Worm (Caenorhabditis elegans) whole organism, L4 larva: ENCODE results near the gene tax-6.
A peak's percentile ranks its signal among the peaks of the same experiment; 100 is the strongest.

Experiments used
- F44E2.7 ChIP-seq: fragments of 200-800 bp; sonication (Bioruptor generic); IDR thresholded peaks from 2 replicates; pipeline ENCODE4 v2.1.2; 2022; ENCODE audit warnings: missing genetic modification characterization, missing compliant biosample characterization
- Y75B8A.6 ChIP-seq: fragments of 200-800 bp; sonication (Bioruptor generic); IDR thresholded peaks from 2 replicates; pipeline ENCODE4 v1.3.6; 2022; ENCODE audit warnings: missing genetic modification reagents, missing genetic modification characterization, missing compliant biosample characterization
- aha-1 ChIP-seq: fragments of 150-350 bp; peaks from one replicate; lab custom pipeline; 2014; ENCODE audit warnings: missing biosample characterization, missing genetic modification characterization
- aly-2 ChIP-seq: sonication (generic microtip); optimal IDR thresholded peaks from 2 replicates; lab custom pipeline; 2018; ENCODE audit warnings: missing biosample characterization, missing genetic modification characterization
- arid-1 ChIP-seq: fragments of 200-800 bp; sonication (Bioruptor generic); conservative IDR thresholded peaks from 2 replicates; pipeline ENCODE4 v1.3.6; 2022; ENCODE audit warnings: missing genetic modification reagents, missing genetic modification characterization, missing compliant biosample characterization
- attf-4 ChIP-seq: sonication (generic microtip); optimal IDR thresholded peaks from 3 replicates; lab custom pipeline; 2017; ENCODE audit warnings: missing biosample characterization, missing genetic modification characterization
- ceh-20 ChIP-seq: fragments of 200-800 bp; sonication (Bioruptor generic); IDR thresholded peaks from 2 replicates; pipeline ENCODE4 v1.3.6; 2022; ENCODE audit warnings: missing genetic modification reagents, missing genetic modification characterization, missing compliant biosample characterization
- ceh-28 ChIP-seq: fragments of 150-350 bp; optimal IDR thresholded peaks from 2 replicates; lab custom pipeline; 2014; ENCODE audit warnings: missing biosample characterization, missing genetic modification reagents, missing genetic modification characterization
- ctbp-1 ChIP-seq: fragments of 200-800 bp; sonication (Bioruptor generic); IDR thresholded peaks from 2 replicates; pipeline ENCODE4 v1.3.6; 2022; ENCODE audit warnings: missing genetic modification reagents, missing genetic modification characterization, missing compliant biosample characterization
- daf-12 ChIP-seq: fragments of 150-350 bp; optimal IDR thresholded peaks from 2 replicates; lab custom pipeline; 2014; ENCODE audit warnings: missing biosample characterization, missing genetic modification reagents, missing genetic modification characterization
- daf-16 ChIP-seq, 3 experiments: sonication (generic microtip); optimal IDR thresholded peaks; 2 replicates each; lab custom pipeline; 2016 to 2017; ENCODE audit warnings: missing genetic modification characterization in 3 of 3, missing genetic modification reagents in 3 of 3, mild to moderate bottlenecking in 2 of 3, missing compliant biosample characterization in 2 of 3, missing biosample characterization in 1 of 3, moderate library complexity in 1 of 3
- dmd-6 ChIP-seq: fragments of 200-800 bp; sonication (Bioruptor generic); IDR thresholded peaks from 2 replicates; pipeline ENCODE4 v1.3.6; 2022; ENCODE audit warnings: missing genetic modification reagents, missing genetic modification characterization, missing compliant biosample characterization
- dmd-9 ChIP-seq: fragments of 200-800 bp; sonication (Bioruptor generic); IDR thresholded peaks from 2 replicates; pipeline ENCODE4 v1.3.6; 2022; ENCODE audit warnings: missing genetic modification reagents, missing genetic modification characterization, missing compliant biosample characterization
- dpl-1 ChIP-seq: fragments of 150-350 bp; optimal IDR thresholded peaks from 2 replicates; lab custom pipeline; 2014; ENCODE audit warnings: missing biosample characterization, missing genetic modification reagents, missing genetic modification characterization
- duxl-1 ChIP-seq: sonication (generic microtip); optimal IDR thresholded peaks from 2 replicates; lab custom pipeline; 2016; ENCODE audit warnings: mild to moderate bottlenecking, missing genetic modification characterization, moderate library complexity, missing compliant biosample characterization; ENCODE audit not compliant: poor library complexity
- dve-1 ChIP-seq: sonication (generic microtip); optimal IDR thresholded peaks from 2 replicates; lab custom pipeline; 2017; ENCODE audit warnings: antibody characterized with exemption, mild to moderate bottlenecking, missing genetic modification characterization, missing compliant biosample characterization; ENCODE audit not compliant: insufficient read depth
- egl-27 ChIP-seq: sonication (generic microtip); optimal IDR thresholded peaks from 3 replicates; lab custom pipeline; 2017; ENCODE audit warnings: missing biosample characterization, missing genetic modification reagents, missing genetic modification characterization
- fos-1 ChIP-seq: fragments of 150-350 bp; optimal IDR thresholded peaks from 2 replicates; lab custom pipeline; 2014; ENCODE audit warnings: missing biosample characterization, missing genetic modification characterization
- hlh-11 ChIP-seq: fragments of 200-800 bp; sonication (Bioruptor generic); optimal IDR thresholded peaks from 2 replicates; lab custom pipeline; 2018; ENCODE audit warnings: mild to moderate bottlenecking, missing genetic modification characterization, missing compliant biosample characterization
- lin-15B ChIP-seq: fragments of 150-350 bp; sonication (generic microtip); optimal IDR thresholded peaks from 3 replicates; lab custom pipeline; 2014; ENCODE audit warnings: missing biosample characterization, missing genetic modification characterization
- lin-39 ChIP-seq: fragments of 150-350 bp; optimal IDR thresholded peaks from 2 replicates; lab custom pipeline; 2014; ENCODE audit warnings: missing biosample characterization, missing genetic modification reagents, missing genetic modification characterization
- lir-3 ChIP-seq: sonication (generic microtip); optimal IDR thresholded peaks from 2 replicates; lab custom pipeline; 2016; ENCODE audit warnings: mild to moderate bottlenecking, missing genetic modification characterization, missing compliant biosample characterization
- madf-5 ChIP-seq, 2 experiments: fragments of 200-800 bp; sonication (Bioruptor generic); IDR thresholded peaks; 2 replicates each; pipeline ENCODE4 v1.3.6; 2022; ENCODE audit warnings: missing compliant biosample characterization in 2 of 2, missing genetic modification characterization in 2 of 2
- mdt-29 ChIP-seq: fragments of 200-800 bp; sonication (Bioruptor generic); IDR thresholded peaks from 2 replicates; pipeline ENCODE4 v1.3.6; 2022; ENCODE audit warnings: missing genetic modification reagents, missing genetic modification characterization, missing compliant biosample characterization
- nhr-10 ChIP-seq: fragments of 150-350 bp; optimal IDR thresholded peaks from 2 replicates; lab custom pipeline; 2014; ENCODE audit warnings: missing biosample characterization, missing genetic modification characterization
- nhr-111 ChIP-seq: fragments of 200-800 bp; sonication (Bioruptor generic); optimal IDR thresholded peaks from 2 replicates; lab custom pipeline; 2018; ENCODE audit warnings: mild to moderate bottlenecking, missing genetic modification characterization, missing compliant biosample characterization
- nhr-237 ChIP-seq: sonication (generic microtip); optimal IDR thresholded peaks from 2 replicates; lab custom pipeline; 2017; ENCODE audit warnings: missing biosample characterization, missing genetic modification characterization
- nhr-28 ChIP-seq: fragments of 150-350 bp; optimal IDR thresholded peaks from 2 replicates; lab custom pipeline; 2014; ENCODE audit warnings: missing biosample characterization, missing genetic modification characterization
- nhr-42 ChIP-seq: fragments of 200-800 bp; sonication (Bioruptor generic); IDR thresholded peaks from 2 replicates; pipeline ENCODE4 v1.3.6; 2022; ENCODE audit warnings: missing genetic modification characterization, missing compliant biosample characterization
- nhr-6 ChIP-seq: fragments of 150-350 bp; optimal IDR thresholded peaks from 2 replicates; lab custom pipeline; 2014; ENCODE audit warnings: missing biosample characterization, missing genetic modification characterization
- nhr-76 ChIP-seq: fragments of 150-350 bp; optimal IDR thresholded peaks from 2 replicates; lab custom pipeline; 2014; ENCODE audit warnings: missing biosample characterization, missing genetic modification characterization
- nhr-77 ChIP-seq: fragments of 150-350 bp; optimal IDR thresholded peaks from 2 replicates; lab custom pipeline; 2014; ENCODE audit warnings: missing biosample characterization, missing genetic modification characterization
- pha-4 ChIP-seq, 2 experiments: fragments of 150-350 bp in 1 of 2; fragments of 200-800 bp in 1 of 2; sonication (Bioruptor generic) in 1 of 2; IDR thresholded peaks in 1 of 2; optimal IDR thresholded peaks in 1 of 2; 2 replicates each; pipeline versions ENCODE4 v1.3.6 to Lab custom; 2014 to 2022; ENCODE audit warnings: missing genetic modification characterization in 2 of 2, missing genetic modification reagents in 2 of 2, missing biosample characterization in 1 of 2, missing compliant biosample characterization in 1 of 2
- pqm-1 ChIP-seq: sonication (generic microtip); optimal IDR thresholded peaks from 2 replicates; lab custom pipeline; 2017; ENCODE audit warnings: missing biosample characterization, missing genetic modification characterization
- set-16 ChIP-seq: fragments of 200-800 bp; sonication (Bioruptor generic); IDR thresholded peaks from 2 replicates; pipeline ENCODE4 v1.3.6; 2022; ENCODE audit warnings: missing genetic modification reagents, missing genetic modification characterization, missing compliant biosample characterization
- unc-130 ChIP-seq: sonication (generic microtip); optimal IDR thresholded peaks from 2 replicates; lab custom pipeline; 2016; ENCODE audit warnings: missing genetic modification reagents, missing genetic modification characterization, missing compliant biosample characterization
- unc-62 ChIP-seq, 3 experiments: fragments of 150-350 bp in 1 of 3; sonication (generic microtip); optimal IDR thresholded peaks in 2 of 3; peaks in 1 of 3; 1 replicate in 1 of 3; 2 replicates in 2 of 3; lab custom pipeline; 2014 to 2017; ENCODE audit warnings: missing biosample characterization in 3 of 3, missing genetic modification characterization in 3 of 3, missing genetic modification reagents in 3 of 3, missing genotype in 1 of 3
- vab-7 ChIP-seq: fragments of 200-800 bp; sonication (Bioruptor generic); IDR thresholded peaks from 2 replicates; pipeline ENCODE4 v1.3.6; 2022; ENCODE audit warnings: missing genetic modification reagents, missing genetic modification characterization, missing compliant biosample characterization
- zfp-3 ChIP-seq: fragments of 200-800 bp; sonication (Bioruptor generic); conservative IDR thresholded peaks from 2 replicates; pipeline ENCODE4 v1.3.6; 2022; ENCODE audit warnings: missing genetic modification reagents, missing genetic modification characterization, missing compliant biosample characterization
- ztf-7 ChIP-seq: fragments of 150-350 bp; optimal IDR thresholded peaks from 2 replicates; lab custom pipeline; 2014; ENCODE audit warnings: missing biosample characterization, missing genetic modification characterization

The tax-6 gene

DNA sequence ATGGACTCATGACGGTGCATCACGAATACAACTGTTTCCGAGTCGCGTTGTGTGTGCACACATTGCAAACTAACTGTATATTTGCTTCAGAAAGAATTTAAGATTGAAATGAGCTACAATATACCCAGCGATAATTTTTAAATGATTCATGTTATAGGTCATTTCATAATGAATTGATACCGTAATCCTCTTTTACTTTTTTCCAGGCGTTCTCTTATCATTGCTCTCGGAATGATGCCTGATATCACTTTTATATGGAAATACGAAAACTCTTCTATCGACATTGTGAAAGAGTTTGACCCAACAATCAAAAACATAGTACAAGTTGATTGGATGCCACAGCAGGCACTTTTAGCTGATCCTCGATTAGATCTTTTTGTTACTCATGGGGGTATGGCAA, 35.0 kb downstream of the tax-6 start (continued):
- TF ChIP-seq zfp-3 (GFP tag; lab: Robert Waterston, UW) = no peak
- TF ChIP-seq nhr-10 (tag; lab: Kevin White, UChicago) = no peak
- no peak for TF ChIP-seq aly-2 (tag; lab: Kevin White, UChicago)
- peak; percentile 86 for TF ChIP-seq nhr-28 (tag; lab: Kevin White, UChicago)
- no peak for TF ChIP-seq mdt-29
- TF ChIP-seq nhr-6 = no peak
- no peak for TF ChIP-seq nhr-42
- no peak for TF ChIP-seq unc-130 (GFP tag; lab: Kevin White, UChicago)
- no peak for TF ChIP-seq dmd-9 (GFP tag; lab: Robert Waterston, UW)
- TF ChIP-seq F44E2.7 (GFP tag; lab: Robert Waterston, UW) = no peak
- TF ChIP-seq ztf-7 (tag; lab: Kevin White, UChicago) = no peak
- no peak for TF ChIP-seq ceh-28 (tag; lab: Kevin White, UChicago)
- no peak for TF ChIP-seq Y75B8A.6 (GFP tag; lab: Robert Waterston, UW)
- no peak for TF ChIP-seq pha-4 (GFP tag; IDR thresholded peaks at IDR 0.05; lab: Robert Waterston, UW)
- no peak for TF ChIP-seq pha-4 (tag; optimal IDR thresholded peaks at IDR 0.05; lab: Kevin White, UChicago)
- TF ChIP-seq fos-1 (tag; lab: Kevin White, UChicago) = no peak
- peak; percentile 44 for TF ChIP-seq hlh-11
- no peak for TF ChIP-seq madf-5 (GFP tag; IDR thresholded peaks at IDR 0.05; lab: Robert Waterston, UW)
- TF ChIP-seq daf-12 (tag; lab: Kevin White, UChicago) = no peak
- TF ChIP-seq nhr-76 (tag; lab: Kevin White, UChicago) = no peak
- no peak for TF ChIP-seq vab-7 (GFP tag; lab: Robert Waterston, UW)
- no peak for TF ChIP-seq lin-39
- TF ChIP-seq duxl-1 (tag; lab: Kevin White, UChicago) = no peak
- TF ChIP-seq dmd-6 (GFP tag; lab: Robert Waterston, UW) = peak; percentile 70
- TF ChIP-seq ctbp-1 = no peak
- TF ChIP-seq aha-1 (tag; lab: Kevin White, UChicago) = peak; percentile 54
- no peak for TF ChIP-seq arid-1 (GFP tag; lab: Robert Waterston, UW)
- no peak for TF ChIP-seq attf-4
- no peak for TF ChIP-seq nhr-237 (tag; lab: Kevin White, UChicago)
- no peak for TF ChIP-seq lir-3 (tag; lab: Kevin White, UChicago)
- no peak for TF ChIP-seq lin-15B
- TF ChIP-seq nhr-77 (tag; lab: Kevin White, UChicago) = peak; percentile 38
- no peak for TF ChIP-seq egl-27 (tag; lab: Kevin White, UChicago)
- no peak for TF ChIP-seq nhr-111 (GFP tag; lab: Kevin White, UChicago)
- peak; percentile 83 for TF ChIP-seq pqm-1 (tag; lab: Kevin White, UChicago)
- no peak for TF ChIP-seq set-16 (GFP tag; lab: Robert Waterston, UW)
- no peak for TF ChIP-seq dpl-1 (GFP tag; lab: Kevin White, UChicago)

DNA sequence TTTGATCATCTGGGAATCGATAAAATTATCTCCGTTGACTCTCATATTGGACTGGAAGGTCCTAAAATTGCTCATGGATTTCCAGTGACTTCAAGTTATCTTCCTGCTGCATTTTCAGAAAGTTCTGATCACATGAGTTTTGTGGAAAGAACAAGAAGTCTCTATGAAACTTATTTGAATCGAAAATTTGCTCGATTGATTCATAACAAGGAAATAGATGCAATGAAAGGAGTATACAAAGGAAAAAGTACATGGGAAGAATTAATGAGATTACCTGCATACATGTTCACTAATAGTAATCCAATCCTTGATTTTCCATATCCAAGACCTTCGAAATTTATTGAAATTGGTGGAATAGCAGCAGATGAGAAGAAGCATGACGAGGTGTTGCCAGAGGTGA, 35.6 kb downstream of the tax-6 start:
- TF ChIP-seq unc-62 (GFP tag; optimal IDR thresholded peaks at IDR 0.05 in 1 of 2; lab: Kevin White, UChicago) (peak in 1 of 2 experiments; percentile 95), unc-62 (tag; optimal IDR thresholded peaks at IDR 0.05; lab: Kevin White, UChicago) (no peak), set-16 (GFP tag; lab: Robert Waterston, UW) (no peak)

DNA sequence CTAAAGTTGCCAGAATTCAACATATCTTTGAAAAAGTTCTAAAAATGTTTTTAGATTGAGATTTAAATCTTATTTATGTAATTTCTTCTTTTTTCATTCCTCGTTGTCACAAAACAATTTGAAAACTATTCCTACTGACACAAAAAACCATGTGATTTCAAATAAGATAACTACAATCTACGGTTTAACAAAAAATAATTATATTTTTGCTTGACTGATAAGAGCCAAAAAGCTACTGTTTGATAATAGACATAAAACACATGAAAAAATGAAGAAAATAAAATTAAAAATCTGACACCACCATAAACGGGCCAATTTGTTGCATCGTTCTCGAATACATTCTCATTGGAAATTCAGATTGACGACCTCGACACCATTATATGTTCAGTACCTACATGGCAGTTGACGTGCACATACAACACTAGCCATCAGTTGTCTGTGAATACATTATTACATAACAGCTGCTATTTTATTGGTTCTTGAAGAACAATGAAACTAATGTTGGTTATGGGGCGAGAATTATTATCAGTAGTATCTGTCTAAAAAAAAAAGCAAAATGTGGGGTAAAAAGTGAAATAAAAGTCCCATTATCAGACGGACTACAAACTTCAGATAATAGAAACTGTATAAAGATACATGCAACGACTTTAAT, 37.3 kb downstream of the tax-6 start, which contains the start of gene ugt-43:
TSS of gene ugt-43 (plus strand) at position 602 of the 652 bp plus-strand sequence.
- TF ChIP-seq nhr-28 (tag; lab: Kevin White, UChicago) = peak; percentile 20
- no peak for TF ChIP-seq daf-16 (GFP tag; optimal IDR thresholded peaks at IDR 0.05; lab: Kevin White, UChicago)
- TF ChIP-seq daf-16 (tag; optimal IDR thresholded peaks at IDR 0.05; lab: Kevin White, UChicago) = peak; percentile 33
- TF ChIP-seq dmd-6 (GFP tag; lab: Robert Waterston, UW) = 0 out of 2 replicates have a peak, but pooled peaks have one; percentile 13
- TF ChIP-seq dve-1 (tag; lab: Kevin White, UChicago) = peak; percentile 47
- TF ChIP-seq hlh-11 = no peak
- peak in 1 of 2 experiments; percentile 16 for TF ChIP-seq unc-62 (GFP tag; optimal IDR thresholded peaks at IDR 0.05 in 1 of 2; lab: Kevin White, UChicago)
- TF ChIP-seq unc-62 (tag; optimal IDR thresholded peaks at IDR 0.05; lab: Kevin White, UChicago) = no peak
- no peak for TF ChIP-seq ceh-20 (GFP tag; lab: Robert Waterston, UW)
